Fruit fly (Drosophila melanogaster) whole organism, embryonic: ENCODE measurements around the gene CG31883.
A peak's percentile ranks its signal among the peaks of the same experiment; 100 is the strongest.

Source experiments
- Abd-B ChIP-seq: fragments of 200-800 bp; sonication (Bioruptor generic); optimal IDR thresholded peaks from 2 replicates; lab custom pipeline; 2018; ENCODE audit warnings: missing biosample characterization, mild to moderate bottlenecking, missing genetic modification characterization, moderate library complexity
- CG10209 ChIP-seq: fragments of 200-800 bp; sonication (Bioruptor generic); optimal IDR thresholded peaks from 3 replicates; lab custom pipeline; 2017; ENCODE audit warnings: missing biosample characterization, mild to moderate bottlenecking, missing genetic modification characterization, missing genetic modification reagents
- CG10431 ChIP-seq: fragments of 200-800 bp; sonication (Bioruptor generic); optimal IDR thresholded peaks from 3 replicates; lab custom pipeline; 2018; ENCODE audit warnings: missing biosample characterization, mild to moderate bottlenecking, missing genetic modification characterization
- CG10654 ChIP-seq: fragments of 200-800 bp; sonication (Bioruptor generic); optimal IDR thresholded peaks from 2 replicates; lab custom pipeline; 2016; ENCODE audit warnings: missing biosample characterization, missing genetic modification characterization
- CG12236 ChIP-seq: fragments of 200-800 bp; sonication (Bioruptor generic); optimal IDR thresholded peaks from 2 replicates; lab custom pipeline; 2016; ENCODE audit warnings: missing biosample characterization, missing genetic modification characterization
- CG13296 ChIP-seq: fragments of 200-800 bp; sonication (Bioruptor generic); optimal IDR thresholded peaks from 3 replicates; lab custom pipeline; 2018; ENCODE audit warnings: missing biosample characterization, mild to moderate bottlenecking, missing genetic modification characterization
- CG18262 ChIP-seq: fragments of 200-800 bp; optimal IDR thresholded peaks from 3 replicates; lab custom pipeline; 2019; ENCODE audit warnings: missing biosample characterization, mild to moderate bottlenecking, missing genetic modification characterization, moderate library complexity
- CG2116 ChIP-seq: fragments of 200-800 bp; sonication (Bioruptor generic); optimal IDR thresholded peaks from 3 replicates; lab custom pipeline; 2018; ENCODE audit warnings: missing biosample characterization, mild to moderate bottlenecking, missing genetic modification characterization
- CG31441 ChIP-seq: fragments of 200-800 bp; sonication (Bioruptor generic); IDR thresholded peaks from 2 replicates; pipeline ENCODE4 v1.3.6; 2022; ENCODE audit warnings: missing biosample characterization, missing genetic modification characterization
- CG3163 ChIP-seq: fragments of 200-800 bp; sonication (Bioruptor generic); optimal IDR thresholded peaks from 3 replicates; lab custom pipeline; 2016; ENCODE audit warnings: missing biosample characterization, missing genetic modification characterization
- CG32772 ChIP-seq: fragments of 200-800 bp; sonication (Bioruptor generic); IDR thresholded peaks from 2 replicates; pipeline ENCODE4 v1.3.6; 2022; ENCODE audit warnings: missing biosample characterization, missing genetic modification characterization
- CG4404 ChIP-seq: fragments of 200-800 bp; sonication (Bioruptor generic); IDR thresholded peaks from 2 replicates; pipeline ENCODE4 v1.3.6; 2022; ENCODE audit warnings: missing biosample characterization, missing genetic modification characterization
- CG6765 ChIP-seq: fragments of 200-800 bp; sonication (Bioruptor generic); optimal IDR thresholded peaks from 3 replicates; lab custom pipeline; 2017; ENCODE audit warnings: missing biosample characterization, mild to moderate bottlenecking, missing genetic modification characterization
- CG6791 ChIP-seq: fragments of 200-800 bp; sonication (Bioruptor generic); IDR thresholded peaks from 3 replicates; pipeline ENCODE4 v1.3.6; 2022; ENCODE audit warnings: missing biosample characterization, missing genetic modification characterization; ENCODE audit not compliant: partially characterized antibody
- CG6854 ChIP-seq: fragments of 200-800 bp; sonication (Bioruptor generic); optimal IDR thresholded peaks from 3 replicates; lab custom pipeline; 2017; ENCODE audit warnings: missing biosample characterization, mild to moderate bottlenecking, missing genetic modification characterization
- CG8478 ChIP-seq: fragments of >200 bp; optimal IDR thresholded peaks from 2 replicates; lab custom pipeline; 2018
- CG8944 ChIP-seq: fragments of 200-800 bp; sonication (Bioruptor generic); optimal IDR thresholded peaks from 3 replicates; lab custom pipeline; 2016; ENCODE audit warnings: missing biosample characterization, missing genetic modification characterization
- CHES-1-like ChIP-seq: fragments of 200-800 bp; sonication (Bioruptor generic); optimal IDR thresholded peaks from 2 replicates; lab custom pipeline; 2016; ENCODE audit warnings: missing biosample characterization, missing genetic modification characterization
- Camta ChIP-seq: fragments of 200-800 bp; sonication (Bioruptor generic); optimal IDR thresholded peaks from 2 replicates; lab custom pipeline; 2016; ENCODE audit warnings: missing biosample characterization, missing genetic modification characterization
- D19A ChIP-seq: fragments of 200-800 bp; optimal IDR thresholded peaks from 3 replicates; lab custom pipeline; 2019; ENCODE audit warnings: missing biosample characterization, mild to moderate bottlenecking, missing genetic modification characterization, moderate library complexity
- Dek ChIP-seq: fragments of 200-800 bp; sonication (Bioruptor generic); optimal IDR thresholded peaks from 3 replicates; lab custom pipeline; 2019; ENCODE audit warnings: missing biosample characterization, mild to moderate bottlenecking, missing genetic modification characterization, moderate library complexity
- Eip74EF ChIP-seq, 2 experiments: fragments of 200-800 bp in 1 of 2; fragments of >200 bp in 1 of 2; sonication (Bioruptor generic) in 1 of 2; optimal IDR thresholded peaks; 2 replicates each; lab custom pipeline; 2017 to 2019; ENCODE audit warnings: missing biosample characterization in 2 of 2, missing genetic modification characterization in 2 of 2, mild to moderate bottlenecking in 1 of 2, moderate library complexity in 1 of 2
- Elba2 ChIP-seq: fragments of 200-800 bp; sonication (Bioruptor generic); optimal IDR thresholded peaks from 3 replicates; lab custom pipeline; 2016; ENCODE audit warnings: missing biosample characterization, missing genetic modification characterization
- Fer2 ChIP-seq: fragments of 200-800 bp; sonication (Bioruptor generic); optimal IDR thresholded peaks from 2 replicates; lab custom pipeline; 2018; ENCODE audit warnings: missing biosample characterization, mild to moderate bottlenecking, missing genetic modification characterization, moderate library complexity
- HLH4C ChIP-seq: fragments of 200-800 bp; sonication (Bioruptor generic); IDR thresholded peaks from 3 replicates; pipeline ENCODE4 v1.3.6; 2022; ENCODE audit warnings: missing biosample characterization, missing genetic modification characterization; ENCODE audit not compliant: partially characterized antibody
- HLHmδ ChIP-seq: fragments of 200-800 bp; sonication (Bioruptor generic); optimal IDR thresholded peaks from 2 replicates; lab custom pipeline; 2018; ENCODE audit warnings: missing biosample characterization, mild to moderate bottlenecking, missing genetic modification characterization, moderate library complexity
- Mad ChIP-seq: fragments of 200-800 bp; sonication (Bioruptor generic); optimal IDR thresholded peaks from 2 replicates; lab custom pipeline; 2016; ENCODE audit warnings: missing biosample characterization, missing genetic modification characterization
- Mes4 ChIP-seq: fragments of 200-800 bp; sonication (Bioruptor generic); optimal IDR thresholded peaks from 2 replicates; lab custom pipeline; 2016; ENCODE audit warnings: missing biosample characterization, missing genetic modification characterization
- NC2β ChIP-seq: fragments of 200-800 bp; sonication (Bioruptor generic); optimal IDR thresholded peaks from 2 replicates; lab custom pipeline; 2016; ENCODE audit warnings: missing biosample characterization, missing genetic modification characterization
- Nf-YA ChIP-seq: fragments of 200-800 bp; sonication (Bioruptor generic); IDR thresholded peaks from 2 replicates; pipeline ENCODE4 v1.3.6; 2022; ENCODE audit warnings: missing biosample characterization, missing genetic modification characterization
- Poxn ChIP-seq: fragments of 200-800 bp; sonication (Bioruptor generic); IDR thresholded peaks from 2 replicates; pipeline ENCODE4 v1.3.6; 2022; ENCODE audit warnings: missing biosample characterization, missing genetic modification characterization
- Ravus ChIP-seq: fragments of 200-800 bp; sonication (Bioruptor generic); IDR thresholded peaks from 2 replicates; pipeline ENCODE4 v1.3.6; 2022; ENCODE audit warnings: missing biosample characterization, missing genetic modification characterization
- Scr ChIP-seq: fragments of 200-800 bp; sonication (Bioruptor generic); IDR thresholded peaks from 2 replicates; pipeline ENCODE4 v1.3.6; 2022; ENCODE audit warnings: missing biosample characterization, missing genetic modification characterization; ENCODE audit not compliant: partially characterized antibody
- Six4 ChIP-seq: fragments of 200-800 bp; sonication (Bioruptor generic); optimal IDR thresholded peaks from 2 replicates; lab custom pipeline; 2016; ENCODE audit warnings: missing biosample characterization, missing genetic modification characterization
- Sry-β ChIP-seq: fragments of 200-800 bp; sonication (Bioruptor generic); optimal IDR thresholded peaks from 2 replicates; lab custom pipeline; 2018; ENCODE audit warnings: missing biosample characterization, mild to moderate bottlenecking, missing genetic modification characterization, moderate library complexity
- Vsx1 ChIP-seq: fragments of 200-800 bp; sonication (Bioruptor generic); optimal IDR thresholded peaks from 2 replicates; lab custom pipeline; 2017; ENCODE audit warnings: missing biosample characterization, mild to moderate bottlenecking, missing genetic modification characterization, missing genetic modification reagents
- Xbp1 ChIP-seq: fragments of 200-800 bp; sonication (Bioruptor generic); optimal IDR thresholded peaks from 3 replicates; lab custom pipeline; 2016; ENCODE audit warnings: missing biosample characterization, mild to moderate bottlenecking, missing genetic modification characterization
- Xrp1 ChIP-seq: fragments of 200-800 bp; sonication (Bioruptor generic); IDR thresholded peaks from 2 replicates; pipeline ENCODE4 v1.3.6; 2022; ENCODE audit warnings: missing biosample characterization, missing genetic modification characterization
- bcd ChIP-seq: fragments of 200-800 bp; sonication (Bioruptor generic); optimal IDR thresholded peaks from 2 replicates; lab custom pipeline; 2017; ENCODE audit warnings: missing biosample characterization, mild to moderate bottlenecking, missing genetic modification characterization
- fu2 ChIP-seq: fragments of 200-800 bp; sonication (Bioruptor generic); optimal IDR thresholded peaks from 2 replicates; lab custom pipeline; 2016; ENCODE audit warnings: missing biosample characterization, missing genetic modification characterization
- gro ChIP-seq: fragments of 200-800 bp; sonication (Bioruptor generic); optimal IDR thresholded peaks from 2 replicates; lab custom pipeline; 2016; ENCODE audit warnings: missing biosample characterization, missing genetic modification characterization
- hth ChIP-seq: fragments of >200 bp; optimal IDR thresholded peaks from 2 replicates; lab custom pipeline; 2017; ENCODE audit warnings: inconsistent platforms
- mld ChIP-seq: fragments of 200-800 bp; sonication (Bioruptor generic); IDR thresholded peaks from 3 replicates; pipeline ENCODE4 v1.3.6; 2022; ENCODE audit warnings: missing biosample characterization, missing genetic modification characterization; ENCODE audit not compliant: partially characterized antibody
- nerfin-2 ChIP-seq: fragments of 200-800 bp; sonication (Bioruptor generic); IDR thresholded peaks from 2 replicates; pipeline ENCODE4 v1.3.6; 2022; ENCODE audit warnings: missing biosample characterization, missing genetic modification characterization; ENCODE audit not compliant: partially characterized antibody
- org-1 ChIP-seq: fragments of 200-800 bp; sonication (Bioruptor generic); optimal IDR thresholded peaks from 2 replicates; lab custom pipeline; 2017; ENCODE audit warnings: missing biosample characterization, missing genetic modification characterization
- pan ChIP-seq, 4 experiments: fragments of >200 bp in 3 of 4; fragments of 200-800 bp in 1 of 4; sonication (Bioruptor generic) in 1 of 4; optimal IDR thresholded peaks in 3 of 4; IDR thresholded peaks in 1 of 4; 2 replicates each; pipeline versions ENCODE4 v1.3.6 to Lab custom; 2017 to 2022; ENCODE audit warnings: missing biosample characterization in 2 of 4, missing genetic modification characterization in 2 of 4, mixed read lengths in 1 of 4
- peb ChIP-seq: fragments of 200-800 bp; sonication (Bioruptor generic); IDR thresholded peaks from 2 replicates; pipeline ENCODE4 v1.3.6; 2022; ENCODE audit warnings: missing biosample characterization, missing genetic modification characterization
- seq ChIP-seq: fragments of 200-800 bp; sonication (Bioruptor generic); IDR thresholded peaks from 2 replicates; pipeline ENCODE4 v1.3.6; 2022; ENCODE audit warnings: missing biosample characterization, missing genetic modification characterization
- slbo ChIP-seq: fragments of 200-800 bp; sonication (Bioruptor generic); IDR thresholded peaks from 2 replicates; pipeline ENCODE4 v1.3.6; 2022; ENCODE audit warnings: missing biosample characterization, missing genetic modification characterization
- stwl ChIP-seq: fragments of 200-800 bp; sonication (Bioruptor generic); optimal IDR thresholded peaks from 3 replicates; lab custom pipeline; 2018; ENCODE audit warnings: missing biosample characterization, mild to moderate bottlenecking, missing genetic modification characterization, moderate library complexity
- vnd ChIP-seq: fragments of 200-800 bp; sonication (Bioruptor generic); IDR thresholded peaks from 3 replicates; pipeline ENCODE4 v1.3.6; 2022; ENCODE audit warnings: missing biosample characterization, missing genetic modification characterization; ENCODE audit not compliant: partially characterized antibody

Gene CG31883

dm6 chr2L:9564527-9564926 is 36.2 kb downstream of the CG31883 start (continued):
- TF ChIP-seq CG6791 (GFP tag; lab: Robert Waterston, UW) (no peak), Mad (no peak), Dek (tag; lab: Kevin White, UChicago) (peak; percentile 46), CG12236 (GFP tag; lab: Kevin White, UChicago) (no peak), CG10431 (GFP tag; lab: Kevin White, UChicago) (no peak), CG32772 (GFP tag; lab: Robert Waterston, UW) (no peak), CG10654 (peak; percentile 31), seq (peak; percentile 39; the same call in 1 of the 2 replicates), mld (GFP tag; lab: Robert Waterston, UW) (no peak), Xrp1 (0 out of 2 replicates have a peak, but pooled peaks have one; percentile 29), nerfin-2 (GFP tag; lab: Robert Waterston, UW) (no peak), Scr (GFP tag; lab: Robert Waterston, UW) (no peak), Ravus (no peak), gro (GFP tag; lab: Kevin White, UChicago) (no peak), slbo (GFP tag; lab: Robert Waterston, UW) (peak; percentile 35; the same call in 1 of the 2 replicates), Abd-B (peak; percentile 33), HLH4C (GFP tag; lab: Robert Waterston, UW) (no peak), Camta (GFP tag; lab: Kevin White, UChicago) (no peak), CG2116 (no peak), CG31441 (peak; percentile 60), Eip74EF (GFP tag; optimal IDR thresholded peaks at IDR 0.05; lab: Kevin White, UChicago) (peak in 1 of 2 experiments; percentile 25), CG13296 (GFP tag; lab: Kevin White, UChicago) (peak; percentile 49), peb (GFP tag; lab: Robert Waterston, UW) (no peak), pan (optimal IDR thresholded peaks at IDR 0.05; lab: Kevin White, UChicago) (no peak), pan (GFP tag; optimal IDR thresholded peaks at IDR 0.05 in 1 of 2, IDR thresholded peaks at IDR 0.05 in 1 of 2) (peak in 1 of 2 experiments; percentile 63), CG4404 (GFP tag; lab: Robert Waterston, UW) (no peak), hth (lab: Kevin White, UChicago) (no peak), CHES-1-like (GFP tag; lab: Kevin White, UChicago) (no peak), CG8944 (GFP tag; lab: Kevin White, UChicago) (no peak), D19A (tag; lab: Kevin White, UChicago) (peak; percentile 40), Xbp1 (GFP tag; lab: Kevin White, UChicago) (peak; percentile 51), Sry-β (no peak), Elba2 (GFP tag; lab: Kevin White, UChicago) (no peak), Six4 (GFP tag; lab: Kevin White, UChicago) (no peak), CG6765 (no peak), Poxn (GFP tag; lab: Robert Waterston, UW) (no peak), vnd (GFP tag; lab: Robert Waterston, UW) (no peak), HLHmδ (GFP tag; lab: Kevin White, UChicago) (no peak), fu2 (no peak), Nf-YA (GFP tag; lab: Robert Waterston, UW) (peak; percentile 38; the same call in 1 of the 2 replicates), bcd (GFP tag; lab: Kevin White, UChicago) (peak; percentile 50), Fer2 (no peak), CG8478 (lab: Kevin White, UChicago) (no peak), CG10209 (GFP tag; lab: Kevin White, UChicago) (peak; percentile 45), stwl (tag; lab: Kevin White, UChicago) (no peak), Mes4 (no peak), org-1 (GFP tag; lab: Kevin White, UChicago) (no peak), CG18262 (tag; lab: Kevin White, UChicago) (peak; percentile 42), CG3163 (no peak), Vsx1 (GFP tag; lab: Kevin White, UChicago) (peak; percentile 21), CG6854 (GFP tag; lab: Kevin White, UChicago) (peak; percentile 46), NC2β (no peak)
